Fruit fly (Drosophila melanogaster) whole organism: Measurements from ENCODE around the gene CG33217.

Source experiments
- CG8478 ChIP-seq: fragments of >200 bp; optimal IDR thresholded peaks from 2 replicates; lab custom pipeline; 2018; ENCODE audit warnings: inconsistent platforms
- Dll ChIP-seq: fragments of >200 bp; optimal IDR thresholded peaks from 2 replicates; lab custom pipeline; 2017
- EcR ChIP-seq, 2 experiments: fragments of >200 bp; optimal IDR thresholded peaks; 2 replicates each; lab custom pipeline; 2017; ENCODE audit warnings: missing biosample characterization in 2 of 2, missing genetic modification characterization in 2 of 2, missing genetic modification reagents in 2 of 2
- pan ChIP-seq: fragments of >200 bp; optimal IDR thresholded peaks from 2 replicates; lab custom pipeline; 2017
- psq ChIP-seq: fragments of >200 bp; optimal IDR thresholded peaks from 2 replicates; lab custom pipeline; 2017
- usp ChIP-seq: fragments of >200 bp; optimal IDR thresholded peaks from 2 replicates; lab custom pipeline; 2017; ENCODE audit warnings: missing biosample characterization, missing genetic modification characterization, mixed read lengths

dm6 chr3L:23088927-23089326 is 36.9 kb upstream of the CG33217 start:
- TF ChIP-seq CG8478, result no peak
- TF ChIP-seq Dll, result no peak
- TF ChIP-seq EcR (GFP tag; optimal IDR thresholded peaks at IDR 0.05; lab: Kevin White, UChicago), result no peak
- TF ChIP-seq psq (lab: Kevin White, UChicago), result no peak
- no peak for TF ChIP-seq usp (GFP tag; lab: Kevin White, UChicago)
- TF ChIP-seq pan, result no peak
